Fruit fly (Drosophila melanogaster): ENCODE results near the gene Clic.

Clic gene

dm6 chrX:13783958-13784907 lies 37.9 kb downstream of the Clic start (continued):
- TF ChIP-seq CG1832 (GFP tag; optimal IDR thresholded peaks at IDR 0.05) (peak; percentile 58), CG13424 (tag; optimal IDR thresholded peaks at IDR 0.05) (peak; percentile 59), bcd (GFP tag; optimal IDR thresholded peaks at IDR 0.05) (peak; percentile 34), CG6854 (GFP tag; optimal IDR thresholded peaks at IDR 0.05) (no peak), CG7271 (tag; optimal IDR thresholded peaks at IDR 0.05) (no peak), zfh2 (GFP tag; optimal IDR thresholded peaks at IDR 0.05) (no peak), CG1603 (tag; optimal IDR thresholded peaks at IDR 0.05) (no peak), CG8388 (GFP tag; optimal IDR thresholded peaks at IDR 0.05) (peak; percentile 56), inv (GFP tag; IDR thresholded peaks at IDR 0.05; ENCODE audit: partially characterized antibody) (no peak), Dll (GFP tag; IDR thresholded peaks at IDR 0.05; ENCODE audit: partially characterized antibody) (no peak), grau (tag; optimal IDR thresholded peaks at IDR 0.05) (peak; percentile 49), al (GFP tag; IDR thresholded peaks at IDR 0.05) (no peak; the same call in 1 of the 2 replicates), ac (GFP tag; optimal IDR thresholded peaks at IDR 0.05) (no peak), CG11560 (tag; IDR thresholded peaks at IDR 0.05) (no peak), cwo (GFP tag; optimal IDR thresholded peaks at IDR 0.05) (peak; percentile 0), knrl (GFP tag; IDR thresholded peaks at IDR 0.05; ENCODE audit: partially characterized antibody) (no peak), lov (optimal IDR thresholded peaks at IDR 0.05) (no peak), lov (GFP tag; IDR thresholded peaks at IDR 0.05) (no peak), CG7745 (tag; optimal IDR thresholded peaks at IDR 0.05) (no peak), CG16813 (GFP tag; IDR thresholded peaks at IDR 0.05; ENCODE audit: partially characterized antibody) (no peak), E2f1 (GFP tag; IDR thresholded peaks at IDR 0.05) (no peak), Dip2 (GFP tag; IDR thresholded peaks at IDR 0.05) (no peak), CG34422 (GFP tag; IDR thresholded peaks at IDR 0.05) (no peak), fd102C (GFP tag; optimal IDR thresholded peaks at IDR 0.05) (no peak), CG6689 (GFP tag; IDR thresholded peaks at IDR 0.05) (0 out of 2 replicates have a peak, but pooled peaks have one; percentile 30), Max (GFP tag; optimal IDR thresholded peaks at IDR 0.05) (peak; percentile 7), CG11085 (GFP tag; IDR thresholded peaks at IDR 0.05) (no peak), CG42726 (GFP tag; IDR thresholded peaks at IDR 0.05; ENCODE audit: partially characterized antibody) (no peak), CG33213 (GFP tag; optimal IDR thresholded peaks at IDR 0.05) (no peak), salm (tag; optimal IDR thresholded peaks at IDR 0.05) (peak; percentile 13), p53 (GFP tag; optimal IDR thresholded peaks at IDR 0.05) (no peak), Xbp1 (GFP tag; optimal IDR thresholded peaks at IDR 0.05) (peak; percentile 69), Poxn (GFP tag; IDR thresholded peaks at IDR 0.05) (no peak), HHEX (GFP tag; optimal IDR thresholded peaks at IDR 0.05) (peak; percentile 15), Side (GFP tag; optimal IDR thresholded peaks at IDR 0.05) (no peak), cato (GFP tag; optimal IDR thresholded peaks at IDR 0.05; ENCODE audit: borderline replicate concordance) (peak; percentile 10), CG34376 (GFP tag; optimal IDR thresholded peaks at IDR 0.05) (no peak), bigmax (GFP tag; optimal IDR thresholded peaks at IDR 0.05) (no peak), CG2875 (GFP tag; optimal IDR thresholded peaks at IDR 0.05) (peak; percentile 42), CG5953 (GFP tag; IDR thresholded peaks at IDR 0.05) (no peak), CG4820 (GFP tag; optimal IDR thresholded peaks at IDR 0.05) (peak; percentile 49), nerfin-2 (GFP tag; IDR thresholded peaks at IDR 0.05; ENCODE audit: partially characterized antibody) (no peak), tgo (GFP tag; IDR thresholded peaks at IDR 0.05) (peak; percentile 47), trem (tag; optimal IDR thresholded peaks at IDR 0.05) (peak; percentile 25), CG34224 (GFP tag; IDR thresholded peaks at IDR 0.05; ENCODE audit: partially characterized antibody) (no peak), HLH4C (GFP tag; IDR thresholded peaks at IDR 0.05; ENCODE audit: partially characterized antibody) (no peak), ttk (GFP tag; IDR thresholded peaks at IDR 0.05) (0 out of 2 replicates have a peak, but pooled peaks have one; percentile 14), slou (GFP tag; optimal IDR thresholded peaks at IDR 0.05) (no peak)
